Worm (Caenorhabditis elegans) whole organism, late embryonic: Measurements from ENCODE around the gene smut-1.
A peak's percentile ranks its signal among the peaks of the same experiment; 100 is the strongest.

Experiments used
- C08G9.2 ChIP-seq: sonication (generic microtip); optimal IDR thresholded peaks from 2 replicates; lab custom pipeline; 2016; ENCODE audit warnings: mild to moderate bottlenecking, missing genetic modification characterization, moderate library complexity, missing compliant biosample characterization
- C38D4.7 ChIP-seq: fragments of 200-800 bp; sonication (Bioruptor generic); optimal IDR thresholded peaks from 2 replicates; lab custom pipeline; 2018; ENCODE audit warnings: mild to moderate bottlenecking, missing genetic modification characterization, moderate library complexity, missing compliant biosample characterization
- F13H6.1 ChIP-seq: sonication (generic microtip); optimal IDR thresholded peaks from 2 replicates; lab custom pipeline; 2016; ENCODE audit warnings: missing genetic modification characterization, missing compliant biosample characterization
- K02D7.2 ChIP-seq: sonication (generic microtip); optimal IDR thresholded peaks from 2 replicates; lab custom pipeline; 2017; ENCODE audit warnings: mild to moderate bottlenecking, missing genetic modification characterization, missing compliant biosample characterization
- K09A11.1 ChIP-seq: sonication (generic microtip); optimal IDR thresholded peaks from 2 replicates; lab custom pipeline; 2017; ENCODE audit warnings: antibody characterized with exemption, mild to moderate bottlenecking, missing genetic modification characterization, missing compliant biosample characterization; ENCODE audit not compliant: insufficient read depth
- T23F11.4 ChIP-seq: fragments of 200-800 bp; sonication (Bioruptor generic); optimal IDR thresholded peaks from 2 replicates; lab custom pipeline; 2018; ENCODE audit warnings: mild to moderate bottlenecking, missing genetic modification characterization, missing compliant biosample characterization
- Y22D7AL.16 ChIP-seq: sonication (generic microtip); optimal IDR thresholded peaks from 2 replicates; lab custom pipeline; 2016; ENCODE audit warnings: missing genetic modification characterization, missing compliant biosample characterization
- ceh-18 ChIP-seq: sonication (generic microtip); optimal IDR thresholded peaks from 2 replicates; lab custom pipeline; 2016; ENCODE audit warnings: missing genetic modification characterization, missing compliant biosample characterization
- ceh-19 ChIP-seq: fragments of 200-800 bp; sonication (Bioruptor generic); optimal IDR thresholded peaks from 2 replicates; lab custom pipeline; 2018; ENCODE audit warnings: mild to moderate bottlenecking, missing genetic modification characterization, missing compliant biosample characterization
- ceh-2 ChIP-seq: sonication (generic microtip); optimal IDR thresholded peaks from 2 replicates; lab custom pipeline; 2016; ENCODE audit warnings: missing genotype, missing genetic modification characterization, missing compliant biosample characterization
- ceh-22 ChIP-seq: sonication (generic microtip); optimal IDR thresholded peaks from 2 replicates; lab custom pipeline; 2017; ENCODE audit warnings: missing biosample characterization, missing genetic modification characterization
- ceh-30 ChIP-seq: fragments of 150-350 bp; optimal IDR thresholded peaks from 2 replicates; lab custom pipeline; 2014; ENCODE audit warnings: missing biosample characterization, missing genetic modification characterization
- ceh-31 ChIP-seq: sonication (generic microtip); optimal IDR thresholded peaks from 2 replicates; lab custom pipeline; 2016; ENCODE audit warnings: missing genetic modification characterization, missing compliant biosample characterization
- ceh-6 ChIP-seq: fragments of 200-800 bp; sonication (Bioruptor generic); optimal IDR thresholded peaks from 2 replicates; lab custom pipeline; 2018; ENCODE audit warnings: mild to moderate bottlenecking, missing genetic modification characterization, missing compliant biosample characterization
- elt-2 ChIP-seq: sonication (generic microtip); optimal IDR thresholded peaks from 2 replicates; lab custom pipeline; 2016; ENCODE audit warnings: missing genetic modification reagents, missing genetic modification characterization, missing compliant biosample characterization
- elt-4 ChIP-seq: sonication (generic microtip); optimal IDR thresholded peaks from 2 replicates; lab custom pipeline; 2016; ENCODE audit warnings: missing genetic modification characterization, missing compliant biosample characterization
- ets-4 ChIP-seq: sonication (generic microtip); optimal IDR thresholded peaks from 2 replicates; lab custom pipeline; 2016; ENCODE audit warnings: missing genetic modification characterization, missing compliant biosample characterization
- eyg-1 ChIP-seq: sonication (generic microtip); optimal IDR thresholded peaks from 2 replicates; lab custom pipeline; 2016; ENCODE audit warnings: missing genotype, missing genetic modification characterization, missing compliant biosample characterization
- fax-1 ChIP-seq: sonication (generic microtip); optimal IDR thresholded peaks from 2 replicates; lab custom pipeline; 2016; ENCODE audit warnings: missing genotype, missing genetic modification characterization, missing compliant biosample characterization
- hlh-30 ChIP-seq: sonication (generic microtip); optimal IDR thresholded peaks from 2 replicates; lab custom pipeline; 2017; ENCODE audit warnings: antibody characterized with exemption, missing genetic modification characterization, missing compliant biosample characterization; ENCODE audit not compliant: insufficient read depth
- hlh-6 ChIP-seq: sonication (generic microtip); optimal IDR thresholded peaks from 2 replicates; lab custom pipeline; 2016; ENCODE audit warnings: missing genotype, missing genetic modification characterization, missing compliant biosample characterization
- hlh-8 ChIP-seq: sonication (generic microtip); optimal IDR thresholded peaks from 2 replicates; lab custom pipeline; 2016; ENCODE audit warnings: missing genotype, missing genetic modification characterization, missing compliant biosample characterization
- lin-11 ChIP-seq: fragments of 200-800 bp; sonication (Bioruptor generic); optimal IDR thresholded peaks from 2 replicates; lab custom pipeline; 2018; ENCODE audit warnings: mild to moderate bottlenecking, missing genetic modification characterization, missing compliant biosample characterization
- nfya-1 ChIP-seq: sonication (generic microtip); optimal IDR thresholded peaks from 2 replicates; lab custom pipeline; 2017; ENCODE audit warnings: missing genetic modification characterization, mild to moderate bottlenecking, missing compliant biosample characterization, antibody characterized with exemption, moderate library complexity
- pag-3 ChIP-seq: sonication (generic microtip); optimal IDR thresholded peaks from 2 replicates; lab custom pipeline; 2016; ENCODE audit warnings: missing compliant biosample characterization, missing genetic modification characterization, borderline replicate concordance
- pat-9 ChIP-seq: fragments of 200-800 bp; sonication (Bioruptor generic); optimal IDR thresholded peaks from 2 replicates; lab custom pipeline; 2018; ENCODE audit warnings: mild to moderate bottlenecking, missing genetic modification characterization, moderate library complexity, missing compliant biosample characterization
- pqm-1 ChIP-seq: sonication (generic microtip); optimal IDR thresholded peaks from 2 replicates; lab custom pipeline; 2016; ENCODE audit warnings: missing genetic modification characterization, missing compliant biosample characterization
- pros-1 ChIP-seq: fragments of 150-350 bp; optimal IDR thresholded peaks from 2 replicates; lab custom pipeline; 2014; ENCODE audit warnings: missing biosample characterization, missing genetic modification reagents, missing genetic modification characterization
- ref-2 ChIP-seq: sonication (generic microtip); optimal IDR thresholded peaks from 2 replicates; lab custom pipeline; 2016; ENCODE audit warnings: missing genetic modification characterization, missing compliant biosample characterization
- rnt-1 ChIP-seq: sonication (generic microtip); optimal IDR thresholded peaks from 2 replicates; lab custom pipeline; 2016; ENCODE audit warnings: missing genetic modification characterization, missing compliant biosample characterization
- sdc-2 ChIP-seq: sonication (generic microtip); optimal IDR thresholded peaks from 2 replicates; lab custom pipeline; 2016; ENCODE audit warnings: missing genotype, missing genetic modification characterization, missing compliant biosample characterization
- sox-2 ChIP-seq: fragments of 200-800 bp; sonication (Bioruptor generic); IDR thresholded peaks from 2 replicates; pipeline ENCODE4 v1.3.6; 2022; ENCODE audit warnings: missing genetic modification reagents, missing genetic modification characterization, missing compliant biosample characterization
- tbx-2 ChIP-seq: sonication (generic microtip); optimal IDR thresholded peaks from 2 replicates; lab custom pipeline; 2016; ENCODE audit warnings: missing genetic modification characterization, missing compliant biosample characterization
- tbx-7 ChIP-seq: sonication (generic microtip); optimal IDR thresholded peaks from 2 replicates; lab custom pipeline; 2016; ENCODE audit warnings: missing genotype, missing genetic modification characterization, missing compliant biosample characterization
- unc-3 ChIP-seq, 2 experiments: fragments of 200-800 bp in 1 of 2; sonication (Bioruptor generic) in 1 of 2; sonication (generic microtip) in 1 of 2; conservative IDR thresholded peaks in 1 of 2; optimal IDR thresholded peaks in 1 of 2; 2 replicates each; pipeline versions ENCODE4 v1.3.6 to Lab custom; 2016 to 2022; ENCODE audit warnings: missing compliant biosample characterization in 2 of 2, missing genetic modification characterization in 2 of 2, missing genetic modification reagents in 1 of 2
- unc-42 ChIP-seq: sonication (generic microtip); optimal IDR thresholded peaks from 2 replicates; lab custom pipeline; 2016; ENCODE audit warnings: missing genotype, missing genetic modification characterization, missing compliant biosample characterization
- zip-5 ChIP-seq: sonication (generic microtip); optimal IDR thresholded peaks from 2 replicates; lab custom pipeline; 2016; ENCODE audit warnings: missing genetic modification characterization, missing compliant biosample characterization

smut-1 gene

ce11 chrV:6105374-6105773 is 8.5 kb downstream of the smut-1 start, which contains the start of gene atf-8:
Gene atf-8 (plus strand): TSS chrV:6105607.
- TF ChIP-seq ref-2 (tag; lab: Kevin White, UChicago), result peak; percentile 74
- peak; percentile 3 for TF ChIP-seq tbx-2 (tag; lab: Kevin White, UChicago)
- no peak for TF ChIP-seq ceh-2 (tag; lab: Kevin White, UChicago)
- no peak for TF ChIP-seq pat-9 (tag; lab: Kevin White, UChicago)
- TF ChIP-seq nfya-1 (tag; lab: Kevin White, UChicago), result peak; percentile 32
- TF ChIP-seq ceh-31 (tag; lab: Kevin White, UChicago), result peak; percentile 14
- no peak for TF ChIP-seq fax-1 (tag; lab: Kevin White, UChicago)
- TF ChIP-seq T23F11.4, result peak; percentile 42

ce11 chrV:6107474-6107873 is 10.6 kb downstream of the smut-1 start, which contains the start of gene cwf-19L1:
Gene cwf-19L1 (plus strand): TSS chrV:6107828.
- TF ChIP-seq lin-11 (no peak), sox-2 (GFP tag; lab: Robert Waterston, UW) (no peak), eyg-1 (tag; lab: Kevin White, UChicago) (no peak), K02D7.2 (tag; lab: Kevin White, UChicago) (no peak), C08G9.2 (tag; lab: Kevin White, UChicago) (peak; percentile 88), ets-4 (tag; lab: Kevin White, UChicago) (peak; percentile 81), K09A11.1 (tag; lab: Kevin White, UChicago) (no peak), C38D4.7 (no peak), pros-1 (no peak), elt-2 (peak; percentile 2), tbx-2 (tag; lab: Kevin White, UChicago) (peak; percentile 67), pqm-1 (tag; lab: Kevin White, UChicago) (no peak), hlh-30 (tag; lab: Kevin White, UChicago) (no peak), Y22D7AL.16 (no peak), ceh-6 (GFP tag; lab: Kevin White, UChicago) (no peak), ceh-18 (tag; lab: Kevin White, UChicago) (peak; percentile 40), hlh-8 (tag; lab: Kevin White, UChicago) (peak; percentile 61), tbx-7 (peak; percentile 80), rnt-1 (tag; lab: Kevin White, UChicago) (peak; percentile 47), ref-2 (tag; lab: Kevin White, UChicago) (peak; percentile 29), hlh-6 (no peak), ceh-19 (GFP tag; lab: Kevin White, UChicago) (no peak), ceh-2 (tag; lab: Kevin White, UChicago) (peak; percentile 78), ceh-30 (tag; lab: Kevin White, UChicago) (no peak), ceh-22 (tag; lab: Kevin White, UChicago) (no peak), ceh-31 (tag; lab: Kevin White, UChicago) (peak; percentile 87), pag-3 (tag; lab: Kevin White, UChicago) (no peak), F13H6.1 (tag; lab: Kevin White, UChicago) (no peak), zip-5 (tag; lab: Kevin White, UChicago) (peak; percentile 61), unc-42 (tag; lab: Kevin White, UChicago) (peak; percentile 31), nfya-1 (tag; lab: Kevin White, UChicago) (peak; percentile 42), elt-4 (tag; lab: Kevin White, UChicago) (no peak)

ce11 chrV:6110533-6110932 is 13.6 kb downstream of the smut-1 start, which contains the start of gene F17A9.4:
Gene F17A9.4 (minus strand): TSS chrV:6110629.
- TF ChIP-seq pqm-1 (tag; lab: Kevin White, UChicago), result peak; percentile 28
- no peak for TF ChIP-seq ceh-6 (GFP tag; lab: Kevin White, UChicago)

ce11 chrV:6112823-6113222 is 15.9 kb downstream of the smut-1 start, which contains the start of gene F17A9.5:
Gene F17A9.5 (minus strand): TSS chrV:6112997.
- TF ChIP-seq lin-11, result no peak
- no peak for TF ChIP-seq unc-3 (GFP tag; conservative IDR thresholded peaks at IDR 0.05; lab: Robert Waterston, UW)
- no peak for TF ChIP-seq unc-3 (tag; optimal IDR thresholded peaks at IDR 0.05; lab: Kevin White, UChicago)
- TF ChIP-seq sdc-2 (tag; lab: Kevin White, UChicago), result no peak
